Worm (Caenorhabditis elegans): ENCODE measurements around the gene F38B6.7.
A peak's percentile ranks its signal among the peaks of the same experiment; 100 is the strongest.

- TF ChIP-seq ama-1 (optimal IDR thresholded peaks at IDR 0.05) (no peak), unc-39 (tag; optimal IDR thresholded peaks at IDR 0.05) (no peak), sem-4 (tag; optimal IDR thresholded peaks at IDR 0.05) (no peak), lin-39 (tag; optimal IDR thresholded peaks at IDR 0.05) (no peak), nhr-6 (tag; optimal IDR thresholded peaks at IDR 0.05) (peak; percentile 0), snpc-4 (tag; optimal IDR thresholded peaks at IDR 0.05) (no peak), lin-13 (GFP tag; optimal IDR thresholded peaks at IDR 0.05) (no peak), mab-5 (tag; optimal IDR thresholded peaks at IDR 0.05) (no peak), F13H6.1 (tag; optimal IDR thresholded peaks at IDR 0.05) (peak; percentile 64), mbf-1 (tag; optimal IDR thresholded peaks at IDR 0.05) (no peak)
These were observed 42.8 kb upstream of the F38B6.7 start for ce11 chrX:6740983-6741365.

Measured in whole organism, L2 larva.